Worm (Caenorhabditis elegans): Measurements from ENCODE around the gene ram-5.
"Not testable (repeated sequence)": the region's sequence is repeated elsewhere in the genome, so short reads cannot be mapped to it uniquely, and the experiment has no call there.

Gene ram-5

DNA sequence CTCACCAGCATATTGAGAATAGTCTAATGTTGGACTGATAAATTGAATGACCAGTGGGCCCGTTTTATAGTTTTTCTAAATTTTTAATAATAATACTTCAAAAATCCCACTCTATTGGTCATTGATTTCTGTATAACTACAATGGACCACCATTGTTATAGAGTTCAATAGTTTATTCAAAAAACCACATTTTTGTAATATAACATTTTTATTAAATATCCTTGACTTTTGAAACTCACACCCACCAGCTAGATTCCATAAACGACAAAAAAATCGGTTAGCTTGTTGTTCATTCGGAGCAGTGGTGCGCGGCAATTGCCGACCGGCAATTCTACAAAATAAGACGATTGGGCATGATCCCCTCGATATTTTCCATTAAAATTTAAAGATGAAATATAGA lies 22.4 kb upstream of the ram-5 start, which contains the start of gene nspc-18:
nspc-18 (minus strand) TSS at position 101 of the 400 bp plus-strand sequence.
- TF ChIP-seq mdl-1 (tag; optimal IDR thresholded peaks at IDR 0.05), result no peak

- TF ChIP-seq skn-1, fos-1, elt-3 (tag; optimal IDR thresholded peaks at IDR 0.05): not testable (repeated sequence)
Observed at ce11 chrX:14528399-14528798, 21.6 kb upstream of the ram-5 start, which contains the start of gene nspc-19. nspc-19 (plus strand) TSS chrX:14528699.

DNA sequence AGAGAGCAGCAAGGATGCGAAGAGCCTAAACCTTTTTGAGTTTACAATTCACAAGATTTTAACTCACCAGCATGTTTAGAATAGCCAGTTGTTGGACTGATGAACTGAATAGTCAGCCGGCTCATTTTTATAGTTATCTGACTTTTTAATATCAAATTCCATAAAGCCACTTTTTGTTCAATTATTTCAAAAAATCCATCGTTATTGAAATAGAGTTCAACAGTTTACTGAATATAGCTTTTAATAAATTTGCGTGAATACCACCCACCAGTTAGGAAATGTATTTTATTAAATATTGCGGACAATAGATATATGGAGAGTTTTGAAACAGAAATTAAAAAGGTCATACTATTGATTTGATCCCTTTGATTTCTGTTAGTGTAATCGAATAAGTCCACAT lies 19.8 kb upstream of the ram-5 start, which contains the start of gene nspc-20:
nspc-20 (minus strand) TSS at position 101 of the 400 bp plus-strand sequence.
- no peak for TF ChIP-seq mdl-1 (tag; optimal IDR thresholded peaks at IDR 0.05)
- no peak for TF ChIP-seq daf-12 (tag; optimal IDR thresholded peaks at IDR 0.05)
- TF ChIP-seq ceh-9 (tag; optimal IDR thresholded peaks at IDR 0.05), result no peak
- no peak for TF ChIP-seq lin-15B (tag; optimal IDR thresholded peaks at IDR 0.05)

- no peak for TF ChIP-seq tbx-2 (tag; optimal IDR thresholded peaks at IDR 0.05)
- TF ChIP-seq ZK546.5 (tag; optimal IDR thresholded peaks at IDR 0.05), result no peak
- TF ChIP-seq pqm-1 (tag; optimal IDR thresholded peaks at IDR 0.05), result peak; percentile 0
- no peak for TF ChIP-seq nhr-67 (tag; optimal IDR thresholded peaks at IDR 0.05)
- no peak for TF ChIP-seq ceh-16 (tag; optimal IDR thresholded peaks at IDR 0.05)
- no peak for TF ChIP-seq skn-1 (tag; optimal IDR thresholded peaks at IDR 0.05)
Observed at ce11 chrX:14534117-14534516, 15.8 kb upstream of the ram-5 start, which contains the start of gene T24C2.5. T24C2.5 (plus strand) TSS chrX:14534417.

- TF ChIP-seq fos-1 (tag; optimal IDR thresholded peaks at IDR 0.05) (no peak), skn-1 (tag; optimal IDR thresholded peaks at IDR 0.05) (no peak), ama-1 (optimal IDR thresholded peaks at IDR 0.05) (no peak), hmg-11 (tag; optimal IDR thresholded peaks at IDR 0.05) (no peak), lin-15B (tag; optimal IDR thresholded peaks at IDR 0.05) (no peak), ZK546.5 (tag; optimal IDR thresholded peaks at IDR 0.05) (no peak), aly-2 (tag; optimal IDR thresholded peaks at IDR 0.05) (no peak), lsy-12 (tag; optimal IDR thresholded peaks at IDR 0.05) (no peak), egl-5 (tag; optimal IDR thresholded peaks at IDR 0.05) (no peak), nhr-76 (tag; optimal IDR thresholded peaks at IDR 0.05) (no peak)
Observed at ce11 chrX:14534596-14534995, 15.4 kb upstream of the ram-5 start.

- no peak for TF ChIP-seq ztf-4 (tag; optimal IDR thresholded peaks at IDR 0.05)
- no peak for TF ChIP-seq nfya-1 (tag; optimal IDR thresholded peaks at IDR 0.05; ENCODE audit: insufficient read depth)
- TF ChIP-seq mml-1 (tag; optimal IDR thresholded peaks at IDR 0.05), result no peak
- no peak for TF ChIP-seq pha-4 (tag; optimal IDR thresholded peaks at IDR 0.05)
- no peak for TF ChIP-seq hmg-11 (tag; optimal IDR thresholded peaks at IDR 0.05)
- no peak for TF ChIP-seq skn-1 (tag; optimal IDR thresholded peaks at IDR 0.05)
- no peak for TF ChIP-seq nhr-67 (tag; optimal IDR thresholded peaks at IDR 0.05)
- no peak for TF ChIP-seq fos-1 (tag; optimal IDR thresholded peaks at IDR 0.05)
- no peak for TF ChIP-seq lin-39 (tag; optimal IDR thresholded peaks at IDR 0.05)
- TF ChIP-seq fkh-10 (GFP tag; optimal IDR thresholded peaks at IDR 0.05), result no peak
- peak; percentile 57 for TF ChIP-seq pqm-1 (tag; optimal IDR thresholded peaks at IDR 0.05)
- peak; percentile 50 for TF ChIP-seq elt-2 (tag; optimal IDR thresholded peaks at IDR 0.05)
- no peak for TF ChIP-seq lsy-12 (tag; optimal IDR thresholded peaks at IDR 0.05)
- TF ChIP-seq nhr-23 (tag; optimal IDR thresholded peaks at IDR 0.05), result no peak
- TF ChIP-seq nhr-25 (tag; optimal IDR thresholded peaks at IDR 0.05), result no peak
Observed at ce11 chrX:14535913-14536312, 14.0 kb upstream of the ram-5 start.

ce11 chrX:14537625-14538024 lies 12.3 kb upstream of the ram-5 start:
- peak; percentile 66 for TF ChIP-seq elt-2 (tag; optimal IDR thresholded peaks at IDR 0.05)
- peak; percentile 41 for TF ChIP-seq pha-4 (tag; optimal IDR thresholded peaks at IDR 0.05)
- peak; percentile 67 for TF ChIP-seq pqm-1 (tag; optimal IDR thresholded peaks at IDR 0.05)
- no peak for TF ChIP-seq skn-1 (tag; optimal IDR thresholded peaks at IDR 0.05)

ce11 chrX:14539468-14539867 lies 10.5 kb upstream of the ram-5 start:
- no peak for TF ChIP-seq ceh-28 (tag; optimal IDR thresholded peaks at IDR 0.05)
- no peak for TF ChIP-seq nhr-76 (tag; optimal IDR thresholded peaks at IDR 0.05)
- no peak for TF ChIP-seq unc-39 (tag; optimal IDR thresholded peaks at IDR 0.05)
- peak; percentile 75 for TF ChIP-seq pqm-1 (tag; optimal IDR thresholded peaks at IDR 0.05)
- no peak for TF ChIP-seq nhr-11 (tag; optimal IDR thresholded peaks at IDR 0.05)
- TF ChIP-seq elt-2 (tag; optimal IDR thresholded peaks at IDR 0.05), result peak; percentile 80
- no peak for TF ChIP-seq R02D3.7 (tag; optimal IDR thresholded peaks at IDR 0.05)
- no peak for TF ChIP-seq lsy-12 (tag; optimal IDR thresholded peaks at IDR 0.05)
- no peak for TF ChIP-seq daf-12 (tag; optimal IDR thresholded peaks at IDR 0.05)
- no peak for TF ChIP-seq snpc-4 (tag; optimal IDR thresholded peaks at IDR 0.05)
